Worm (Caenorhabditis elegans) whole organism, L3 larva: ENCODE data around the gene chil-7.

Experiments
- ceh-16 ChIP-seq: sonication (generic microtip); optimal IDR thresholded peaks from 2 replicates; lab custom pipeline; 2017; ENCODE audit warnings: missing biosample characterization, missing genetic modification characterization
- egl-27 ChIP-seq: sonication (generic microtip); optimal IDR thresholded peaks from 4 replicates; lab custom pipeline; 2017; ENCODE audit warnings: missing biosample characterization, missing genetic modification reagents, missing genetic modification characterization
- elt-1 ChIP-seq: fragments of 150-350 bp; optimal IDR thresholded peaks from 2 replicates; lab custom pipeline; 2014; ENCODE audit warnings: missing biosample characterization, missing genetic modification characterization
- elt-3 ChIP-seq, 3 experiments: fragments of 150-350 bp in 1 of 3; sonication (generic microtip) in 2 of 3; optimal IDR thresholded peaks; 2 replicates in 2 of 3; 4 replicates in 1 of 3; lab custom pipeline; 2014 to 2017; ENCODE audit warnings: missing biosample characterization in 3 of 3, missing genetic modification characterization in 3 of 3
- nfya-1 ChIP-seq: sonication (generic microtip); optimal IDR thresholded peaks from 2 replicates; lab custom pipeline; 2017; ENCODE audit warnings: missing genetic modification characterization, mild to moderate bottlenecking, missing compliant biosample characterization, antibody characterized with exemption, moderate library complexity; ENCODE audit not compliant: insufficient read depth
- nhr-11 ChIP-seq: fragments of 150-350 bp; optimal IDR thresholded peaks from 2 replicates; lab custom pipeline; 2014; ENCODE audit warnings: missing biosample characterization, missing genetic modification characterization
- nhr-76 ChIP-seq: fragments of 150-350 bp; sonication (generic microtip); optimal IDR thresholded peaks from 5 replicates; lab custom pipeline; 2014; ENCODE audit warnings: missing biosample characterization, missing genetic modification characterization
- nhr-77 ChIP-seq: fragments of 150-350 bp; optimal IDR thresholded peaks from 2 replicates; lab custom pipeline; 2014; ENCODE audit warnings: missing biosample characterization, missing genetic modification characterization
- skn-1 ChIP-seq: fragments of 150-350 bp; optimal IDR thresholded peaks from 2 replicates; lab custom pipeline; 2014; ENCODE audit warnings: missing biosample characterization, missing genetic modification characterization
- tbx-2 ChIP-seq: sonication (generic microtip); optimal IDR thresholded peaks from 2 replicates; lab custom pipeline; 2016; ENCODE audit warnings: mild to moderate bottlenecking, missing genetic modification characterization, missing compliant biosample characterization
- zag-1 ChIP-seq: fragments of 150-350 bp; optimal IDR thresholded peaks from 2 replicates; lab custom pipeline; 2014; ENCODE audit warnings: missing biosample characterization, missing genetic modification characterization

- no peak for TF ChIP-seq nhr-77 (tag; lab: Kevin White, UChicago)
- no peak for TF ChIP-seq tbx-2 (tag; lab: Kevin White, UChicago)
- no peak for TF ChIP-seq zag-1 (tag; lab: Kevin White, UChicago)
- TF ChIP-seq nhr-11 (tag; lab: Kevin White, UChicago), result no peak
- no peak for TF ChIP-seq elt-1 (tag; lab: Kevin White, UChicago)
- no peak for TF ChIP-seq ceh-16 (tag; lab: Kevin White, UChicago)
- no peak for TF ChIP-seq elt-3 (tag; optimal IDR thresholded peaks at IDR 0.05; lab: Kevin White, UChicago)
- TF ChIP-seq nfya-1, result no peak
- TF ChIP-seq skn-1, result no peak
- TF ChIP-seq egl-27 (tag; lab: Kevin White, UChicago), result no peak
- TF ChIP-seq nhr-76 (tag; lab: Kevin White, UChicago), result no peak
Measured at ce11 chrII:9833855-9834254, 37.1 kb downstream of the chil-7 start, which contains the start of gene ZK938.3.
